Worm (Caenorhabditis elegans) whole organism, L1 larva: ENCODE data around the gene srh-190.
A peak's percentile ranks its signal among the peaks of the same experiment; 100 is the strongest.

ENCODE experiments used
- C34B4.2 ChIP-seq: sonication (generic microtip); optimal IDR thresholded peaks from 2 replicates; lab custom pipeline; 2017; ENCODE audit warnings: mild to moderate bottlenecking, missing genetic modification characterization, missing compliant biosample characterization
- F16B12.6 ChIP-seq: fragments of 150-350 bp; optimal IDR thresholded peaks from 2 replicates; lab custom pipeline; 2014; ENCODE audit warnings: missing biosample characterization, missing genetic modification characterization
- Y116A8C.19 ChIP-seq: sonication (generic microtip); optimal IDR thresholded peaks from 2 replicates; lab custom pipeline; 2016; ENCODE audit warnings: missing compliant biosample characterization, missing genetic modification characterization, borderline replicate concordance
- alr-1 ChIP-seq: fragments of 200-800 bp; sonication (Bioruptor generic); optimal IDR thresholded peaks from 2 replicates; lab custom pipeline; 2018; ENCODE audit warnings: borderline replicate concordance, mild to moderate bottlenecking, missing genetic modification characterization, missing compliant biosample characterization
- ama-1 ChIP-seq: fragments of 150-350 bp; optimal IDR thresholded peaks from 2 replicates; lab custom pipeline; 2014
- blmp-1 ChIP-seq: fragments of 150-350 bp; optimal IDR thresholded peaks from 2 replicates; lab custom pipeline; 2014; ENCODE audit warnings: missing biosample characterization, missing genetic modification characterization
- ceh-82 ChIP-seq, 3 experiments: fragments of 150-350 bp in 1 of 3; sonication (generic microtip) in 2 of 3; optimal IDR thresholded peaks; 2 replicates each; lab custom pipeline; 2014 to 2017; ENCODE audit warnings: missing biosample characterization in 3 of 3, missing genetic modification characterization in 3 of 3
- dpl-1 ChIP-seq, 3 experiments: fragments of 150-350 bp in 2 of 3; sonication (generic microtip) in 1 of 3; optimal IDR thresholded peaks; 2 replicates each; lab custom pipeline; 2014 to 2017; ENCODE audit warnings: missing biosample characterization in 3 of 3, missing genetic modification characterization in 3 of 3, missing genetic modification reagents in 3 of 3
- dsc-1 ChIP-seq: sonication (generic microtip); optimal IDR thresholded peaks from 2 replicates; lab custom pipeline; 2016; ENCODE audit warnings: mild to moderate bottlenecking, missing genetic modification characterization, missing compliant biosample characterization
- efl-1 ChIP-seq, 4 experiments: fragments of 150-350 bp; optimal IDR thresholded peaks in 3 of 4; peaks in 1 of 4; 1 replicate in 1 of 4; 2 replicates in 3 of 4; lab custom pipeline; 2014; ENCODE audit warnings: missing biosample characterization in 2 of 4, missing genetic modification characterization in 2 of 4, missing genetic modification reagents in 2 of 4
- efl-3 ChIP-seq: fragments of 200-800 bp; sonication (Bioruptor generic); optimal IDR thresholded peaks from 2 replicates; lab custom pipeline; 2018; ENCODE audit warnings: mild to moderate bottlenecking, missing genetic modification characterization, missing compliant biosample characterization
- elt-2 ChIP-seq: sonication (generic microtip); optimal IDR thresholded peaks from 2 replicates; lab custom pipeline; 2016; ENCODE audit warnings: missing genetic modification characterization, mild to moderate bottlenecking, inconsistent platforms, missing compliant biosample characterization, missing genetic modification reagents
- elt-3 ChIP-seq, 6 experiments: fragments of 150-350 bp in 1 of 6; sonication (generic microtip); optimal IDR thresholded peaks; 2 replicates each; lab custom pipeline; 2017 to 2018; ENCODE audit warnings: missing biosample characterization in 6 of 6, missing genetic modification characterization in 6 of 6, inconsistent platforms in 1 of 6
- ets-5 ChIP-seq: fragments of 200-800 bp; sonication (Bioruptor generic); IDR thresholded peaks from 2 replicates; pipeline ENCODE4 v1.3.6; 2022; ENCODE audit warnings: missing genetic modification characterization, missing compliant biosample characterization
- fkh-10 ChIP-seq: sonication (generic microtip); optimal IDR thresholded peaks from 2 replicates; lab custom pipeline; 2017; ENCODE audit warnings: missing biosample characterization, missing genetic modification reagents, missing genetic modification characterization
- fkh-4 ChIP-seq: sonication (generic microtip); optimal IDR thresholded peaks from 2 replicates; lab custom pipeline; 2016; ENCODE audit warnings: missing compliant biosample characterization, missing genetic modification characterization, borderline replicate concordance
- fkh-8 ChIP-seq: sonication (generic microtip); optimal IDR thresholded peaks from 2 replicates; lab custom pipeline; 2016; ENCODE audit warnings: mild to moderate bottlenecking, missing genetic modification characterization, missing compliant biosample characterization
- hlh-17 ChIP-seq: fragments of 200-800 bp; sonication (Bioruptor generic); optimal IDR thresholded peaks from 2 replicates; lab custom pipeline; 2018; ENCODE audit warnings: missing genetic modification characterization, mild to moderate bottlenecking, missing compliant biosample characterization, moderate library complexity, borderline replicate concordance
- hlh-4 ChIP-seq: sonication (generic microtip); optimal IDR thresholded peaks from 2 replicates; lab custom pipeline; 2016; ENCODE audit warnings: mild to moderate bottlenecking, missing genetic modification characterization, missing compliant biosample characterization
- jun-1 ChIP-seq: fragments of 150-350 bp; optimal IDR thresholded peaks from 2 replicates; lab custom pipeline; 2014; ENCODE audit warnings: missing biosample characterization, missing genetic modification reagents, missing genetic modification characterization
- lin-39 ChIP-seq: fragments of 150-350 bp; optimal IDR thresholded peaks from 2 replicates; lab custom pipeline; 2014; ENCODE audit warnings: missing biosample characterization, missing genetic modification reagents, missing genetic modification characterization
- lir-3 ChIP-seq: sonication (generic microtip); optimal IDR thresholded peaks from 2 replicates; lab custom pipeline; 2016; ENCODE audit warnings: mild to moderate bottlenecking, missing genetic modification characterization, moderate library complexity, missing compliant biosample characterization; ENCODE audit not compliant: poor library complexity
- lsy-2 ChIP-seq, 2 experiments: fragments of 150-350 bp; optimal IDR thresholded peaks; 2 replicates each; lab custom pipeline; 2014; ENCODE audit warnings: missing biosample characterization in 2 of 2, missing genetic modification characterization in 2 of 2
- mab-9 ChIP-seq: fragments of 200-800 bp; sonication (Bioruptor generic); IDR thresholded peaks from 2 replicates; pipeline ENCODE4 v1.3.6; 2022; ENCODE audit warnings: missing genetic modification reagents, missing genetic modification characterization, missing compliant biosample characterization
- mdl-1 ChIP-seq, 2 experiments: fragments of 150-350 bp; optimal IDR thresholded peaks; 2 replicates each; lab custom pipeline; 2014 to 2017; ENCODE audit warnings: missing biosample characterization in 2 of 2, missing genetic modification characterization in 2 of 2, inconsistent platforms in 1 of 2
- mef-2 ChIP-seq: fragments of 150-350 bp; optimal IDR thresholded peaks from 2 replicates; lab custom pipeline; 2014; ENCODE audit warnings: missing biosample characterization, missing genetic modification characterization
- mep-1 ChIP-seq: fragments of 150-350 bp; optimal IDR thresholded peaks from 2 replicates; lab custom pipeline; 2014; ENCODE audit warnings: missing biosample characterization, missing genetic modification characterization
- nhr-19 ChIP-seq: fragments of 200-800 bp; sonication (Bioruptor generic); conservative IDR thresholded peaks from 2 replicates; pipeline ENCODE4 v1.3.6; 2022; ENCODE audit warnings: missing genetic modification characterization, missing compliant biosample characterization
- nhr-28 ChIP-seq: fragments of 150-350 bp; optimal IDR thresholded peaks from 2 replicates; lab custom pipeline; 2014; ENCODE audit warnings: missing biosample characterization, missing genetic modification characterization
- nhr-47 ChIP-seq: sonication (generic microtip); optimal IDR thresholded peaks from 2 replicates; lab custom pipeline; 2016; ENCODE audit warnings: mild to moderate bottlenecking, missing genetic modification characterization, moderate library complexity, missing compliant biosample characterization
- nhr-71 ChIP-seq: sonication (generic microtip); optimal IDR thresholded peaks from 2 replicates; lab custom pipeline; 2016; ENCODE audit warnings: mild to moderate bottlenecking, missing genetic modification characterization, moderate library complexity, missing compliant biosample characterization
- nhr-84 ChIP-seq: sonication (generic microtip); optimal IDR thresholded peaks from 2 replicates; lab custom pipeline; 2017; ENCODE audit warnings: missing biosample characterization, missing genetic modification characterization
- pax-3 ChIP-seq: fragments of 200-800 bp; sonication (Bioruptor generic); optimal IDR thresholded peaks from 2 replicates; lab custom pipeline; 2018; ENCODE audit warnings: mild to moderate bottlenecking, missing genetic modification characterization, moderate library complexity, missing compliant biosample characterization
- skn-1 ChIP-seq: fragments of 150-350 bp; optimal IDR thresholded peaks from 2 replicates; lab custom pipeline; 2014; ENCODE audit warnings: missing biosample characterization, missing genetic modification characterization
- snpc-4 ChIP-seq: fragments of 150-350 bp; optimal IDR thresholded peaks from 2 replicates; lab custom pipeline; 2014; ENCODE audit warnings: missing biosample characterization, missing genetic modification characterization
- snu-23 ChIP-seq: sonication (generic microtip); optimal IDR thresholded peaks from 2 replicates; lab custom pipeline; 2016; ENCODE audit warnings: missing genetic modification characterization, missing compliant biosample characterization
- sox-4 ChIP-seq: sonication (generic microtip); optimal IDR thresholded peaks from 2 replicates; lab custom pipeline; 2016; ENCODE audit warnings: missing genetic modification characterization, missing compliant biosample characterization
- sup-37 ChIP-seq: fragments of 200-800 bp; sonication (Bioruptor generic); optimal IDR thresholded peaks from 2 replicates; lab custom pipeline; 2018; ENCODE audit warnings: mild to moderate bottlenecking, missing genetic modification characterization, missing compliant biosample characterization
- swsn-7 ChIP-seq: sonication (generic microtip); optimal IDR thresholded peaks from 2 replicates; lab custom pipeline; 2016; ENCODE audit warnings: missing genetic modification characterization, missing compliant biosample characterization
- unc-30 ChIP-seq: sonication (generic microtip); optimal IDR thresholded peaks from 2 replicates; lab custom pipeline; 2017; ENCODE audit warnings: missing biosample characterization, missing genetic modification characterization
- vab-15 ChIP-seq: sonication (generic microtip); optimal IDR thresholded peaks from 2 replicates; lab custom pipeline; 2017; ENCODE audit warnings: missing genotype, mild to moderate bottlenecking, missing genetic modification characterization, missing compliant biosample characterization
- xbp-1 ChIP-seq: sonication (generic microtip); optimal IDR thresholded peaks from 2 replicates; lab custom pipeline; 2016; ENCODE audit warnings: missing genetic modification characterization, missing compliant biosample characterization
- ztf-11 ChIP-seq, 2 experiments: sonication (generic microtip); optimal IDR thresholded peaks; 2 replicates each; lab custom pipeline; 2016 to 2017; ENCODE audit warnings: missing genetic modification characterization in 2 of 2, missing biosample characterization in 1 of 2, missing compliant biosample characterization in 1 of 2
- ztf-4 ChIP-seq: fragments of 150-350 bp; optimal IDR thresholded peaks from 2 replicates; lab custom pipeline; 2014; ENCODE audit warnings: missing biosample characterization, missing genetic modification characterization

srh-190 gene

ce11 chrV:3877242-3877641 lies 25.7 kb upstream of the srh-190 start:
- no peak for TF ChIP-seq Y116A8C.19 (tag; lab: Kevin White, UChicago)
- TF ChIP-seq sup-37 (GFP tag; lab: Kevin White, UChicago) = no peak
- no peak for TF ChIP-seq ama-1 (lab: Kevin White, UChicago)
- no peak for TF ChIP-seq blmp-1 (tag; lab: Kevin White, UChicago)
- TF ChIP-seq sox-4 (tag; lab: Kevin White, UChicago) = no peak
- no peak for TF ChIP-seq nhr-19 (GFP tag; lab: Robert Waterston, UW)
- TF ChIP-seq vab-15 (tag; lab: Kevin White, UChicago) = no peak
- peak; percentile 85 for TF ChIP-seq dsc-1 (tag; lab: Kevin White, UChicago)
- no peak for TF ChIP-seq ztf-4 (tag; lab: Kevin White, UChicago)
- TF ChIP-seq pax-3 = peak; percentile 14
- TF ChIP-seq swsn-7 (tag; lab: Kevin White, UChicago) = no peak
- TF ChIP-seq nhr-71 = peak; percentile 5
- TF ChIP-seq lin-39 (tag; lab: Kevin White, UChicago) = no peak
- TF ChIP-seq hlh-4 (tag; lab: Kevin White, UChicago) = no peak
- TF ChIP-seq fkh-8 (tag; lab: Kevin White, UChicago) = peak; percentile 75
- no peak for TF ChIP-seq mab-9 (GFP tag; lab: Robert Waterston, UW)
- TF ChIP-seq unc-30 (tag; lab: Kevin White, UChicago) = no peak
- no peak for TF ChIP-seq mdl-1 (tag; optimal IDR thresholded peaks at IDR 0.05; lab: Kevin White, UChicago)
- no peak for TF ChIP-seq lir-3 (tag; lab: Kevin White, UChicago)
- no peak for TF ChIP-seq elt-3 (tag; optimal IDR thresholded peaks at IDR 0.05; lab: Kevin White, UChicago)
- no peak for TF ChIP-seq fkh-4 (tag; lab: Kevin White, UChicago)
- TF ChIP-seq nhr-28 (tag; lab: Kevin White, UChicago) = no peak
- no peak for TF ChIP-seq jun-1 (tag; lab: Kevin White, UChicago)
- TF ChIP-seq elt-2 = no peak
- TF ChIP-seq nhr-47 (tag; lab: Kevin White, UChicago) = peak; percentile 13
- TF ChIP-seq mep-1 (tag; lab: Kevin White, UChicago) = no peak
- TF ChIP-seq dpl-1 (GFP tag; optimal IDR thresholded peaks at IDR 0.05; lab: Kevin White, UChicago) = no peak
- no peak for TF ChIP-seq efl-1 (optimal IDR thresholded peaks at IDR 0.05; lab: Kevin White, UChicago)
- TF ChIP-seq efl-1 (GFP tag; optimal IDR thresholded peaks at IDR 0.05 in 1 of 2; lab: Kevin White, UChicago) = no peak

DNA sequence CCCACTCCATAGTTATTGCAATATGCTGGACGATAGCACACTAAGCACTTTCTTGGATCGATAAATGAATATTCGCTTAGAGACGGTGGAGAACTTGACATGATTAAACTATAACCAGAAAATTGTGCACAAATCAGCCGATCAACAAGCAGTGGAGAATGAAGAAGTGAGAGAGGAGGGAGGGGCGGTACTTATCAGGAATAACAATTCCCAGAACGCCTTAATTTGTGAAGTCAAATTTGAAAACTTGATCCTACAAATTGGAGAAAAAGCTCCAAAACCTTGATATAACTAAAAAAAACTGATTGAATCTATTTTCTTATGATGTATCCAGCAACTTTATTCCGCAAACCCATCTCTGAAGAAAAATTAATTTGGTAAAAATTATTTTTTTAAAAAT lies 24.7 kb upstream of the srh-190 start, which contains the start of gene nhr-159:
nhr-159 (minus strand) TSS at position 101 of the 400 bp plus-strand sequence.
- TF ChIP-seq nhr-47 (tag; lab: Kevin White, UChicago) = no peak
- no peak for TF ChIP-seq ets-5 (GFP tag; lab: Robert Waterston, UW)
- no peak for TF ChIP-seq mef-2 (tag; lab: Kevin White, UChicago)
- TF ChIP-seq ceh-82 (tag; optimal IDR thresholded peaks at IDR 0.05; lab: Kevin White, UChicago) = no peak
- TF ChIP-seq fkh-10 (GFP tag; lab: Kevin White, UChicago) = no peak
- no peak for TF ChIP-seq nhr-84 (tag; lab: Kevin White, UChicago)
- TF ChIP-seq snu-23 (GFP tag; lab: Kevin White, UChicago) = no peak
- TF ChIP-seq efl-3 (GFP tag; lab: Kevin White, UChicago) = no peak
- TF ChIP-seq fkh-4 (tag; lab: Kevin White, UChicago) = no peak
- TF ChIP-seq C34B4.2 = no peak
- TF ChIP-seq hlh-17 (GFP tag; lab: Kevin White, UChicago) = no peak
- TF ChIP-seq lsy-2 (tag; optimal IDR thresholded peaks at IDR 0.05; lab: Kevin White, UChicago) = no peak
- no peak for TF ChIP-seq F16B12.6 (tag; lab: Kevin White, UChicago)
- TF ChIP-seq xbp-1 (tag; lab: Kevin White, UChicago) = no peak
- TF ChIP-seq snpc-4 (tag; lab: Kevin White, UChicago) = no peak
- TF ChIP-seq alr-1 = no peak
- TF ChIP-seq skn-1 (tag; lab: Kevin White, UChicago) = no peak
- no peak for TF ChIP-seq ztf-11 (tag; optimal IDR thresholded peaks at IDR 0.05; lab: Kevin White, UChicago)
- TF ChIP-seq, all 84 proteins: peak for 0
